Fruit fly (Drosophila melanogaster) whole organism, adult: ENCODE data around the gene gny.

Experiments
- CG11617 ChIP-seq: fragments of 200-800 bp; sonication (Bioruptor generic); optimal IDR thresholded peaks from 2 replicates; lab custom pipeline; 2017; ENCODE audit warnings: mild to moderate bottlenecking, missing biosample characterization, missing genetic modification reagents, missing genetic modification characterization
- CG12768 ChIP-seq: fragments of 200-800 bp; sonication (Bioruptor generic); optimal IDR thresholded peaks from 2 replicates; lab custom pipeline; 2017; ENCODE audit warnings: missing biosample characterization, missing genetic modification characterization, mild to moderate bottlenecking, moderate library complexity, missing genetic modification reagents
- CG14711 ChIP-seq: fragments of 200-800 bp; sonication (Bioruptor generic); optimal IDR thresholded peaks from 2 replicates; lab custom pipeline; 2018; ENCODE audit warnings: missing biosample characterization, mild to moderate bottlenecking, missing genetic modification characterization, moderate library complexity
- CG1620 ChIP-seq: fragments of 200-800 bp; sonication (Bioruptor generic); optimal IDR thresholded peaks from 2 replicates; lab custom pipeline; 2016; ENCODE audit warnings: missing biosample characterization, missing genetic modification characterization
- CG33017 ChIP-seq: fragments of 200-800 bp; sonication (Bioruptor generic); optimal IDR thresholded peaks from 2 replicates; lab custom pipeline; 2018; ENCODE audit warnings: missing biosample characterization, mild to moderate bottlenecking, missing genetic modification characterization, moderate library complexity
- CG5204 ChIP-seq: fragments of 200-800 bp; sonication (Bioruptor generic); optimal IDR thresholded peaks from 2 replicates; lab custom pipeline; 2016; ENCODE audit warnings: missing biosample characterization, missing genetic modification characterization
- CG7045 ChIP-seq: fragments of 200-800 bp; sonication (Bioruptor generic); optimal IDR thresholded peaks from 2 replicates; lab custom pipeline; 2017; ENCODE audit warnings: missing biosample characterization, mild to moderate bottlenecking, missing genetic modification characterization
- CG7101 ChIP-seq: fragments of 200-800 bp; sonication (Bioruptor generic); optimal IDR thresholded peaks from 2 replicates; lab custom pipeline; 2018; ENCODE audit warnings: missing biosample characterization, mild to moderate bottlenecking, missing genetic modification characterization, moderate library complexity
- Clk ChIP-seq: fragments of 200-800 bp; sonication (Bioruptor generic); optimal IDR thresholded peaks from 2 replicates; lab custom pipeline; 2017; ENCODE audit warnings: missing biosample characterization, missing genetic modification characterization
- Crg-1 ChIP-seq: fragments of 200-800 bp; sonication (Bioruptor generic); optimal IDR thresholded peaks from 2 replicates; lab custom pipeline; 2016; ENCODE audit warnings: missing biosample characterization, missing genetic modification characterization
- Hr96 ChIP-seq: fragments of 200-800 bp; sonication (Bioruptor generic); optimal IDR thresholded peaks from 2 replicates; lab custom pipeline; 2016; ENCODE audit warnings: missing biosample characterization, missing genetic modification characterization
- Mnt ChIP-seq: fragments of 200-800 bp; sonication (Bioruptor generic); optimal IDR thresholded peaks from 2 replicates; lab custom pipeline; 2016; ENCODE audit warnings: missing biosample characterization, mild to moderate bottlenecking, missing genetic modification characterization
- bab1 ChIP-seq: fragments of 200-800 bp; sonication (Bioruptor generic); optimal IDR thresholded peaks from 3 replicates; lab custom pipeline; 2019; ENCODE audit warnings: missing biosample characterization, mild to moderate bottlenecking, missing genetic modification characterization, moderate library complexity
- cic ChIP-seq: fragments of 200-800 bp; sonication (Bioruptor generic); optimal IDR thresholded peaks from 2 replicates; lab custom pipeline; 2017; ENCODE audit warnings: missing biosample characterization, mild to moderate bottlenecking, missing genetic modification characterization, moderate library complexity
- cnc ChIP-seq, 2 experiments: fragments of >200 bp; optimal IDR thresholded peaks; 2 replicates each; lab custom pipeline; 2017
- kay ChIP-seq: fragments of 200-800 bp; sonication (Bioruptor generic); peaks from one replicate; lab custom pipeline; 2016; ENCODE audit warnings: missing biosample characterization, missing genetic modification characterization, borderline replicate concordance
- ovo ChIP-seq: fragments of 200-800 bp; sonication (Bioruptor generic); optimal IDR thresholded peaks from 2 replicates; lab custom pipeline; 2016; ENCODE audit warnings: missing biosample characterization, missing genetic modification characterization
- pad ChIP-seq: fragments of 200-800 bp; sonication (Bioruptor generic); optimal IDR thresholded peaks from 3 replicates; lab custom pipeline; 2017; ENCODE audit warnings: missing biosample characterization, missing genetic modification characterization, mild to moderate bottlenecking, moderate library complexity, missing genetic modification reagents
- tj ChIP-seq: fragments of 200-800 bp; sonication (Bioruptor generic); optimal IDR thresholded peaks from 3 replicates; lab custom pipeline; 2017; ENCODE audit warnings: missing biosample characterization, mild to moderate bottlenecking, missing genetic modification characterization, moderate library complexity
- toe ChIP-seq: fragments of 200-800 bp; sonication (Bioruptor generic); optimal IDR thresholded peaks from 2 replicates; lab custom pipeline; 2016; ENCODE audit warnings: missing biosample characterization, missing genetic modification characterization

Gene gny

dm6 chr2L:10405008-10405654 lies 25.2 kb downstream of the gny start, which contains the start of the genes CG17768, LSm-4 and Ir31a:
CG17768 (minus strand) TSS chr2L:10405203.
LSm-4 (minus strand) TSS chr2L:10405203.
Ir31a (plus strand) TSS chr2L:10405565.
- TF ChIP-seq CG12768 (GFP tag; lab: Kevin White, UChicago) (no peak), cic (GFP tag; lab: Kevin White, UChicago) (no peak), Hr96 (GFP tag; lab: Kevin White, UChicago) (no peak), CG11617 (no peak), toe (GFP tag; lab: Kevin White, UChicago) (no peak), CG7045 (GFP tag; lab: Kevin White, UChicago) (no peak), bab1 (GFP tag; lab: Kevin White, UChicago) (no peak), Crg-1 (GFP tag; lab: Kevin White, UChicago) (no peak), cnc (optimal IDR thresholded peaks at IDR 0.05; lab: Kevin White, UChicago) (no peak), Mnt (GFP tag; lab: Kevin White, UChicago) (no peak), kay (GFP tag; lab: Kevin White, UChicago) (no peak), ovo (no peak)

DNA sequence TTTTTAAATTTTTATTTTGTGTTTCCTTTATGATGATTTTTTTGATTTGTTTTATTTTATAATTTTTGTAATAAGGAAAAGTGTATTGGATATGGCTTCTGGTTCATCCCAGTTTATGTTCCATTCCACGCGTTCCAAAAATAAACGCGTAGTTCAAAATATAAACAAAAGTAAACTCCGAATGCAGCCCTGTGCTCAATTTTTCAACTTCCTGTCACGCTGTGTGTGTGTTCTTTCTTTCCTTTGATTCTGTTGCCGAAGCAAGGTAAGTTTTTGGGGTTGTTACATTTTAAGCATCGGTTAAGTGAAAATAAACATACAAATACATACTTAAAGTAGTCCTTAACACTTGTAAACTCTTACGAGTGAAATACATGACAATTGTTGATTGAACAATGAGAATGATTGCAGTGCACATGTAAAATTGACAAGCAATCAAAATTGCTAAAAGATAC lies 28.2 kb downstream of the gny start, which contains the start of the genes Ip259 and RpS27A:
Gene Ip259 (plus strand): TSS at position 231 of the 455 bp plus-strand sequence.
Gene RpS27A (plus strand): TSS at position 231 of the 455 bp plus-strand sequence.
- TF ChIP-seq toe (GFP tag; lab: Kevin White, UChicago) (no peak), CG11617 (peak; percentile 86), tj (GFP tag; lab: Kevin White, UChicago) (peak; percentile 53), CG14711 (tag; lab: Kevin White, UChicago) (peak; percentile 60), pad (peak; percentile 64), Mnt (GFP tag; lab: Kevin White, UChicago) (peak; percentile 90), kay (GFP tag; lab: Kevin White, UChicago) (peak; percentile 54), CG7045 (GFP tag; lab: Kevin White, UChicago) (peak; percentile 80), Hr96 (GFP tag; lab: Kevin White, UChicago) (no peak), Clk (GFP tag; lab: Kevin White, UChicago) (peak; percentile 74), CG12768 (GFP tag; lab: Kevin White, UChicago) (peak; percentile 80), Crg-1 (GFP tag; lab: Kevin White, UChicago) (peak; percentile 83), CG5204 (no peak), CG33017 (tag; lab: Kevin White, UChicago) (peak; percentile 59), cic (GFP tag; lab: Kevin White, UChicago) (no peak), CG1620 (peak; percentile 83), CG7101 (tag; lab: Kevin White, UChicago) (peak; percentile 87), bab1 (GFP tag; lab: Kevin White, UChicago) (peak; percentile 73), ovo (no peak)

DNA sequence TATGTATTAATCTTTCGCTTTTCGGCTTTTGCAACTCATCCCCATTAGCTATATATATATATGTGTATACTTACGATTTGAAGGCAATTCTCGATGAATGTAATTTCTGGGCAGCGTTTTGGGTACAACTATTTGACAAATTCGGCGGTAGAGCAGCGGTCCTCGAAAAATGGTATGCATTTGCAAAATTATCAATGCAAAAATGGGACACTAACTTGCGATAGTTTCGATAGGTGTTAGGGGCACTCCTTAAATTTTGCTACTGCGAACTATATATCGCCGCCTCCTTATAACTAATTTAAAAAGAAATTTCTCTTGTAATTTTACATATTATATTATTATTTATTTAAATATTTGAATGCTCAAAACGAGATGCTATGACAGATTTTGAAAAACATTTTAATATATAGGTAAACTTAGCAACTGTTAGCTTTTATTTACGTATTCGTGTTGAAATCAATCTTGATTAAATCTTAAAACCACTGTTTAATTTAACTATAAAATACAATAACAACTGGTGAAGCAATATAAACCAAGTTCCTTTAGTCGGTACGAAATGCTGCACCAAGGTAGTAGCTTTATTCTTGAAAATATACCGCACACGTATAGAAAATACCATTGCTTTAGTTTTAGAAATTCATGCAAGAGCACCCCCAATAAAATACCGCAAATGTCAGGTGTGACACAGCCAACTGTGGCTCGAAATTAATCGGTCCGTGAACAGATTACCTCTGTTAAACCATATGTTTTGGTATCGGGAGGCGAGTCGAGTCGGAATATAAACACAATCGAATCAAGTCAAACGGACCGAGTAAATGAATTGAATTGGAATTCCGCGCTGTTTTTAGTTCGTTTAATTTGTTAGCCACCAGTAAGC lies 33.6 kb downstream of the gny start, which contains the start of the genes CG5355 and Klp31E:
Gene CG5355 (minus strand): TSS at position 213 of the 877 bp plus-strand sequence.
Gene Klp31E (plus strand): TSS at position 767 of the 877 bp plus-strand sequence.
- TF ChIP-seq toe (GFP tag; lab: Kevin White, UChicago) (no peak), cic (GFP tag; lab: Kevin White, UChicago) (no peak), Mnt (GFP tag; lab: Kevin White, UChicago) (peak; percentile 33), CG12768 (GFP tag; lab: Kevin White, UChicago) (peak; percentile 61), Clk (GFP tag; lab: Kevin White, UChicago) (peak; percentile 31), Crg-1 (GFP tag; lab: Kevin White, UChicago) (no peak), tj (GFP tag; lab: Kevin White, UChicago) (peak; percentile 39), bab1 (GFP tag; lab: Kevin White, UChicago) (no peak), CG33017 (tag; lab: Kevin White, UChicago) (peak; percentile 41), CG7101 (tag; lab: Kevin White, UChicago) (peak; percentile 60), pad (peak; percentile 52), Hr96 (GFP tag; lab: Kevin White, UChicago) (no peak), kay (GFP tag; lab: Kevin White, UChicago) (no peak), ovo (no peak), CG7045 (GFP tag; lab: Kevin White, UChicago) (peak; percentile 64), CG5204 (no peak), cnc (optimal IDR thresholded peaks at IDR 0.05; lab: Kevin White, UChicago) (peak in 1 of 2 experiments; percentile 37), CG1620 (peak; percentile 46), CG14711 (tag; lab: Kevin White, UChicago) (peak; percentile 47), CG11617 (peak; percentile 78)

- TF ChIP-seq pad, result no peak
- no peak for TF ChIP-seq CG14711 (tag; lab: Kevin White, UChicago)
- peak; percentile 94 for TF ChIP-seq kay (GFP tag; lab: Kevin White, UChicago)
- TF ChIP-seq ovo, result no peak
- TF ChIP-seq Mnt (GFP tag; lab: Kevin White, UChicago), result peak; percentile 16
- TF ChIP-seq cic (GFP tag; lab: Kevin White, UChicago), result no peak
- no peak for TF ChIP-seq CG7045 (GFP tag; lab: Kevin White, UChicago)
- TF ChIP-seq Clk (GFP tag; lab: Kevin White, UChicago), result no peak
- no peak for TF ChIP-seq CG5204
These were observed 39.1 kb downstream of the gny start, which contains the start of gene RfC3 for dm6 chr2L:10418981-10419380. RfC3 (plus strand) TSS chr2L:10419190.
